Fruit fly (Drosophila melanogaster) ovary, adult (tissue): ENCODE data around the gene Spn.

Source experiments
- CG17801 ChIP-seq: fragments of 200-800 bp; optimal IDR thresholded peaks from 2 replicates; lab custom pipeline; 2019; ENCODE audit warnings: missing biosample characterization, mild to moderate bottlenecking, missing genetic modification characterization, moderate library complexity; ENCODE audit not compliant: partially characterized antibody

Spn gene

dm6 chr3L:2554118-2554814, at the start of gene Spn:
Spn (minus strand) TSS chr3L:2554292.
- TF ChIP-seq CG17801, result peak; percentile 86

- TF ChIP-seq CG17801, result no peak
Observed at dm6 chr3L:2600144-2600543, 46.1 kb upstream of the Spn start, which contains the start of gene CG16986. CG16986 (plus strand) TSS chr3L:2600331.

dm6 chr3L:2599214-2599730, 45.2 kb upstream of the Spn start, which contains the start of the genes CG16985 and CG12182:
CG16985 (plus strand) TSS chr3L:2599297.
CG12182 (minus strand) TSS chr3L:2599579.
- peak; percentile 15 for TF ChIP-seq CG17801

dm6 chr3L:2595481-2595880, 41.4 kb upstream of the Spn start, which contains the start of gene CG16984:
CG16984 (plus strand) TSS chr3L:2595781.
- TF ChIP-seq CG17801, result no peak

- TF ChIP-seq CG17801, result no peak
Observed at dm6 chr3L:2590764-2591309, 36.7 kb upstream of the Spn start.

dm6 chr3L:2589911-2590763, 36.0 kb upstream of the Spn start:
- peak; percentile 89 for TF ChIP-seq CG17801

- TF ChIP-seq CG17801, result peak; percentile 67
Observed at dm6 chr3L:2589167-2589910, 35.2 kb upstream of the Spn start, which contains the start of gene dos. dos (plus strand) TSS chr3L:2589414.

- TF ChIP-seq CG17801, result no peak
Observed at dm6 chr3L:2588306-2588705, 34.2 kb upstream of the Spn start.

- no peak for TF ChIP-seq CG17801
Observed at dm6 chr3L:2587562-2587918, 33.4 kb upstream of the Spn start.

- TF ChIP-seq CG17801, result peak; percentile 81
Observed at dm6 chr3L:2586804-2587561, 32.9 kb upstream of the Spn start, which contains the start of gene RpL8. RpL8 (plus strand) TSS chr3L:2587456.

- no peak for TF ChIP-seq CG17801
Observed at dm6 chr3L:2585794-2586741, 32.0 kb upstream of the Spn start, which contains the start of gene msn. msn (minus strand) TSS chr3L:2586540.

- TF ChIP-seq CG17801, result no peak
Observed at dm6 chr3L:2584827-2585226, 30.7 kb upstream of the Spn start.

dm6 chr3L:2584119-2584805, 30.2 kb upstream of the Spn start:
- TF ChIP-seq CG17801, result no peak

- TF ChIP-seq CG17801, result no peak
Observed at dm6 chr3L:2583537-2583870, 29.4 kb upstream of the Spn start.
